Worm (Caenorhabditis elegans) whole organism, late embryonic: ENCODE results near the gene B0310.3.

Experiments
- C08G9.2 ChIP-seq: sonication (generic microtip); optimal IDR thresholded peaks from 2 replicates; lab custom pipeline; 2016; ENCODE audit warnings: mild to moderate bottlenecking, missing genetic modification characterization, moderate library complexity, missing compliant biosample characterization
- F13H6.1 ChIP-seq: sonication (generic microtip); optimal IDR thresholded peaks from 2 replicates; lab custom pipeline; 2016; ENCODE audit warnings: missing genetic modification characterization, missing compliant biosample characterization
- K02D7.2 ChIP-seq: sonication (generic microtip); optimal IDR thresholded peaks from 2 replicates; lab custom pipeline; 2017; ENCODE audit warnings: mild to moderate bottlenecking, missing genetic modification characterization, missing compliant biosample characterization
- K09A11.1 ChIP-seq: sonication (generic microtip); optimal IDR thresholded peaks from 2 replicates; lab custom pipeline; 2017; ENCODE audit warnings: antibody characterized with exemption, mild to moderate bottlenecking, missing genetic modification characterization, missing compliant biosample characterization; ENCODE audit not compliant: insufficient read depth
- Y22D7AL.16 ChIP-seq: sonication (generic microtip); optimal IDR thresholded peaks from 2 replicates; lab custom pipeline; 2016; ENCODE audit warnings: missing genetic modification characterization, missing compliant biosample characterization
- ama-1 ChIP-seq: fragments of 150-350 bp; optimal IDR thresholded peaks from 2 replicates; lab custom pipeline; 2014
- ceh-14 ChIP-seq: sonication (generic microtip); optimal IDR thresholded peaks from 2 replicates; lab custom pipeline; 2016; ENCODE audit warnings: missing genotype, missing genetic modification characterization, missing compliant biosample characterization
- ceh-19 ChIP-seq: fragments of 200-800 bp; sonication (Bioruptor generic); optimal IDR thresholded peaks from 2 replicates; lab custom pipeline; 2018; ENCODE audit warnings: mild to moderate bottlenecking, missing genetic modification characterization, missing compliant biosample characterization
- ceh-2 ChIP-seq: sonication (generic microtip); optimal IDR thresholded peaks from 2 replicates; lab custom pipeline; 2016; ENCODE audit warnings: missing genotype, missing genetic modification characterization, missing compliant biosample characterization
- ceh-24 ChIP-seq: sonication (generic microtip); optimal IDR thresholded peaks from 2 replicates; lab custom pipeline; 2016; ENCODE audit warnings: mild to moderate bottlenecking, missing genetic modification characterization, missing compliant biosample characterization
- ceh-30 ChIP-seq: fragments of 150-350 bp; optimal IDR thresholded peaks from 2 replicates; lab custom pipeline; 2014; ENCODE audit warnings: missing biosample characterization, missing genetic modification characterization
- ceh-45 ChIP-seq: fragments of 200-800 bp; sonication (Bioruptor generic); IDR thresholded peaks from 2 replicates; pipeline ENCODE4 v1.3.6; 2022; ENCODE audit warnings: missing genetic modification reagents, missing genetic modification characterization, missing compliant biosample characterization
- ceh-6 ChIP-seq: fragments of 200-800 bp; sonication (Bioruptor generic); optimal IDR thresholded peaks from 2 replicates; lab custom pipeline; 2018; ENCODE audit warnings: mild to moderate bottlenecking, missing genetic modification characterization, missing compliant biosample characterization
- ceh-9 ChIP-seq: sonication (generic microtip); optimal IDR thresholded peaks from 2 replicates; lab custom pipeline; 2016; ENCODE audit warnings: mild to moderate bottlenecking, missing genetic modification characterization, inconsistent platforms, missing compliant biosample characterization
- che-1 ChIP-seq: sonication (generic microtip); optimal IDR thresholded peaks from 2 replicates; lab custom pipeline; 2016; ENCODE audit warnings: mild to moderate bottlenecking, missing genetic modification characterization, missing compliant biosample characterization
- dmd-4 ChIP-seq: sonication (generic microtip); optimal IDR thresholded peaks from 2 replicates; lab custom pipeline; 2016; ENCODE audit warnings: borderline replicate concordance, missing genetic modification characterization, missing compliant biosample characterization
- ets-4 ChIP-seq: sonication (generic microtip); optimal IDR thresholded peaks from 2 replicates; lab custom pipeline; 2016; ENCODE audit warnings: missing genetic modification characterization, missing compliant biosample characterization
- eyg-1 ChIP-seq: sonication (generic microtip); optimal IDR thresholded peaks from 2 replicates; lab custom pipeline; 2016; ENCODE audit warnings: missing genotype, missing genetic modification characterization, missing compliant biosample characterization
- fkh-10 ChIP-seq: fragments of 150-350 bp; optimal IDR thresholded peaks from 2 replicates; lab custom pipeline; 2014; ENCODE audit warnings: missing biosample characterization, missing genetic modification reagents, missing genetic modification characterization
- fkh-6 ChIP-seq: sonication (generic microtip); optimal IDR thresholded peaks from 2 replicates; lab custom pipeline; 2016; ENCODE audit warnings: missing genetic modification characterization, missing compliant biosample characterization
- gmeb-2 ChIP-seq: sonication (generic microtip); optimal IDR thresholded peaks from 2 replicates; lab custom pipeline; 2016; ENCODE audit warnings: missing genetic modification characterization, inconsistent platforms, missing compliant biosample characterization
- hlh-13 ChIP-seq: fragments of 200-800 bp; sonication (Bioruptor generic); optimal IDR thresholded peaks from 2 replicates; lab custom pipeline; 2018; ENCODE audit warnings: mild to moderate bottlenecking, missing genetic modification characterization, missing compliant biosample characterization
- hlh-30 ChIP-seq: sonication (generic microtip); optimal IDR thresholded peaks from 2 replicates; lab custom pipeline; 2017; ENCODE audit warnings: antibody characterized with exemption, missing genetic modification characterization, missing compliant biosample characterization; ENCODE audit not compliant: insufficient read depth
- hlh-8 ChIP-seq: sonication (generic microtip); optimal IDR thresholded peaks from 2 replicates; lab custom pipeline; 2016; ENCODE audit warnings: missing genotype, missing genetic modification characterization, missing compliant biosample characterization
- lim-6 ChIP-seq: sonication (generic microtip); optimal IDR thresholded peaks from 2 replicates; lab custom pipeline; 2016; ENCODE audit warnings: missing genetic modification characterization, missing compliant biosample characterization
- lin-11 ChIP-seq: fragments of 200-800 bp; sonication (Bioruptor generic); optimal IDR thresholded peaks from 2 replicates; lab custom pipeline; 2018; ENCODE audit warnings: mild to moderate bottlenecking, missing genetic modification characterization, missing compliant biosample characterization
- madf-2 ChIP-seq: sonication (generic microtip); optimal IDR thresholded peaks from 2 replicates; lab custom pipeline; 2017; ENCODE audit warnings: missing genetic modification characterization, missing compliant biosample characterization
- mec-3 ChIP-seq: sonication (generic microtip); optimal IDR thresholded peaks from 2 replicates; lab custom pipeline; 2016; ENCODE audit warnings: borderline replicate concordance, missing genetic modification characterization, missing compliant biosample characterization
- nhr-11 ChIP-seq: fragments of 150-350 bp; optimal IDR thresholded peaks from 2 replicates; lab custom pipeline; 2014; ENCODE audit warnings: missing biosample characterization, missing genetic modification characterization
- nhr-232 ChIP-seq: sonication (generic microtip); optimal IDR thresholded peaks from 2 replicates; lab custom pipeline; 2016; ENCODE audit warnings: missing genetic modification characterization, missing compliant biosample characterization
- npax-4 ChIP-seq: sonication (generic microtip); optimal IDR thresholded peaks from 2 replicates; lab custom pipeline; 2016; ENCODE audit warnings: missing genetic modification characterization, missing compliant biosample characterization
- odd-2 ChIP-seq: sonication (generic microtip); optimal IDR thresholded peaks from 2 replicates; lab custom pipeline; 2017; ENCODE audit warnings: antibody characterized with exemption, mild to moderate bottlenecking, missing genetic modification characterization, missing compliant biosample characterization
- pag-3 ChIP-seq: sonication (generic microtip); optimal IDR thresholded peaks from 2 replicates; lab custom pipeline; 2016; ENCODE audit warnings: missing compliant biosample characterization, missing genetic modification characterization, borderline replicate concordance
- pat-9 ChIP-seq: fragments of 200-800 bp; sonication (Bioruptor generic); optimal IDR thresholded peaks from 2 replicates; lab custom pipeline; 2018; ENCODE audit warnings: mild to moderate bottlenecking, missing genetic modification characterization, moderate library complexity, missing compliant biosample characterization
- pax-1 ChIP-seq: fragments of 150-350 bp; optimal IDR thresholded peaks from 2 replicates; lab custom pipeline; 2014; ENCODE audit warnings: missing biosample characterization, missing genetic modification characterization
- pqm-1 ChIP-seq: sonication (generic microtip); optimal IDR thresholded peaks from 2 replicates; lab custom pipeline; 2016; ENCODE audit warnings: missing genetic modification characterization, missing compliant biosample characterization
- ref-2 ChIP-seq: sonication (generic microtip); optimal IDR thresholded peaks from 2 replicates; lab custom pipeline; 2016; ENCODE audit warnings: missing genetic modification characterization, missing compliant biosample characterization
- syd-9 ChIP-seq: sonication (generic microtip); optimal IDR thresholded peaks from 2 replicates; lab custom pipeline; 2016; ENCODE audit warnings: mild to moderate bottlenecking, missing genetic modification characterization, moderate library complexity, missing compliant biosample characterization
- tbx-2 ChIP-seq: sonication (generic microtip); optimal IDR thresholded peaks from 2 replicates; lab custom pipeline; 2016; ENCODE audit warnings: missing genetic modification characterization, missing compliant biosample characterization
- tbx-7 ChIP-seq: sonication (generic microtip); optimal IDR thresholded peaks from 2 replicates; lab custom pipeline; 2016; ENCODE audit warnings: missing genotype, missing genetic modification characterization, missing compliant biosample characterization
- unc-42 ChIP-seq: sonication (generic microtip); optimal IDR thresholded peaks from 2 replicates; lab custom pipeline; 2016; ENCODE audit warnings: missing genotype, missing genetic modification characterization, missing compliant biosample characterization
- unc-55 ChIP-seq: sonication (generic microtip); optimal IDR thresholded peaks from 2 replicates; lab custom pipeline; 2017; ENCODE audit warnings: missing biosample characterization, missing genetic modification reagents, missing genetic modification characterization
- ztf-16 ChIP-seq: sonication (generic microtip); optimal IDR thresholded peaks from 2 replicates; lab custom pipeline; 2017; ENCODE audit warnings: missing genetic modification characterization, missing compliant biosample characterization

The B0310.3 gene

ce11 chrX:551175-551729 lies 30.5 kb upstream of the B0310.3 start, which contains the start of gene F57C12.2:
Gene F57C12.2, minus strand, starts transcription at chrX:551392.
- TF ChIP-seq ceh-24 (tag; lab: Kevin White, UChicago) (no peak), ceh-6 (GFP tag; lab: Kevin White, UChicago) (no peak), ceh-2 (tag; lab: Kevin White, UChicago) (no peak), dmd-4 (no peak), tbx-2 (tag; lab: Kevin White, UChicago) (no peak), che-1 (tag; lab: Kevin White, UChicago) (no peak), hlh-8 (tag; lab: Kevin White, UChicago) (no peak), unc-42 (tag; lab: Kevin White, UChicago) (no peak), ref-2 (no peak), ztf-16 (tag; lab: Kevin White, UChicago) (no peak), ceh-14 (tag; lab: Kevin White, UChicago) (no peak), C08G9.2 (tag; lab: Kevin White, UChicago) (no peak), ceh-30 (no peak), K09A11.1 (no peak), ceh-9 (tag; lab: Kevin White, UChicago) (no peak)

ce11 chrX:542807-543206 lies 22.0 kb upstream of the B0310.3 start, which contains the start of gene F28C10.1:
Gene F28C10.1, plus strand, starts transcription at chrX:543107.
- no peak for TF ChIP-seq gmeb-2 (tag; lab: Kevin White, UChicago)
- TF ChIP-seq hlh-30 (tag; lab: Kevin White, UChicago) = no peak
- TF ChIP-seq dmd-4 = no peak
- TF ChIP-seq lin-11 (tag; lab: Kevin White, UChicago) = no peak
- TF ChIP-seq Y22D7AL.16 (tag; lab: Kevin White, UChicago) = no peak
- no peak for TF ChIP-seq pax-1 (tag; lab: Kevin White, UChicago)
- TF ChIP-seq pag-3 (tag; lab: Kevin White, UChicago) = no peak
- no peak for TF ChIP-seq fkh-10
- TF ChIP-seq pat-9 (tag; lab: Kevin White, UChicago) = no peak
- no peak for TF ChIP-seq unc-42 (tag; lab: Kevin White, UChicago)
- TF ChIP-seq ets-4 (tag; lab: Kevin White, UChicago) = no peak

- TF ChIP-seq lim-6 (tag; lab: Kevin White, UChicago) (no peak), npax-4 (tag; lab: Kevin White, UChicago) (no peak), ceh-19 (no peak), ref-2 (no peak), pqm-1 (no peak), ceh-45 (GFP tag; lab: Robert Waterston, UW) (no peak), pat-9 (tag; lab: Kevin White, UChicago) (no peak), fkh-6 (tag; lab: Kevin White, UChicago) (no peak), fkh-10 (no peak)
- TF ChIP-seq, all 69 proteins: peak for 0
These were observed 17.3 kb upstream of the B0310.3 start for ce11 chrX:538083-538482.

ce11 chrX:536365-536764 lies 15.6 kb upstream of the B0310.3 start:
- TF ChIP-seq ztf-16 (tag; lab: Kevin White, UChicago) (no peak), hlh-13 (no peak), K02D7.2 (no peak), F13H6.1 (tag; lab: Kevin White, UChicago) (no peak), gmeb-2 (tag; lab: Kevin White, UChicago) (no peak), ceh-14 (tag; lab: Kevin White, UChicago) (no peak), unc-55 (no peak), eyg-1 (tag; lab: Kevin White, UChicago) (no peak), tbx-7 (tag; lab: Kevin White, UChicago) (no peak), ama-1 (lab: Kevin White, UChicago) (no peak), nhr-232 (no peak), nhr-11 (tag; lab: Kevin White, UChicago) (no peak), fkh-6 (tag; lab: Kevin White, UChicago) (no peak), madf-2 (tag; lab: Kevin White, UChicago) (no peak), ceh-24 (tag; lab: Kevin White, UChicago) (no peak), syd-9 (tag; lab: Kevin White, UChicago) (no peak), odd-2 (tag; lab: Kevin White, UChicago) (no peak), mec-3 (no peak), ceh-30 (no peak), pag-3 (tag; lab: Kevin White, UChicago) (no peak)
